Worm (Caenorhabditis elegans) whole organism, L4 larva: ENCODE results near the gene srh-276.

Experiments used
- T20F7.1 ChIP-seq: fragments of 200-800 bp; sonication (Bioruptor generic); optimal IDR thresholded peaks from 2 replicates; lab custom pipeline; 2018; ENCODE audit warnings: mild to moderate bottlenecking, missing genetic modification characterization, missing compliant biosample characterization
- mdl-1 ChIP-seq, 2 experiments: fragments of 150-350 bp in 1 of 2; sonication (generic microtip) in 1 of 2; optimal IDR thresholded peaks; 2 replicates each; lab custom pipeline; 2014 to 2017; ENCODE audit warnings: missing biosample characterization in 2 of 2, missing genetic modification characterization in 2 of 2
- nhr-237 ChIP-seq: sonication (generic microtip); optimal IDR thresholded peaks from 2 replicates; lab custom pipeline; 2017; ENCODE audit warnings: missing biosample characterization, missing genetic modification characterization
- nhr-42 ChIP-seq: fragments of 200-800 bp; sonication (Bioruptor generic); IDR thresholded peaks from 2 replicates; pipeline ENCODE4 v1.3.6; 2022; ENCODE audit warnings: missing genetic modification characterization, missing compliant biosample characterization
- pqm-1 ChIP-seq: sonication (generic microtip); optimal IDR thresholded peaks from 2 replicates; lab custom pipeline; 2017; ENCODE audit warnings: missing biosample characterization, missing genetic modification characterization
- snpc-4 ChIP-seq: fragments of 150-350 bp; optimal IDR thresholded peaks from 2 replicates; lab custom pipeline; 2014; ENCODE audit warnings: missing biosample characterization, missing genetic modification characterization
- unc-39 ChIP-seq: sonication (generic microtip); optimal IDR thresholded peaks from 2 replicates; lab custom pipeline; 2017; ENCODE audit warnings: missing biosample characterization, missing genetic modification characterization
- unc-62 ChIP-seq, 3 experiments: fragments of 150-350 bp in 1 of 3; sonication (generic microtip); optimal IDR thresholded peaks in 2 of 3; peaks in 1 of 3; 1 replicate in 1 of 3; 2 replicates in 2 of 3; lab custom pipeline; 2014 to 2017; ENCODE audit warnings: missing biosample characterization in 3 of 3, missing genetic modification characterization in 3 of 3, missing genetic modification reagents in 3 of 3, missing genotype in 1 of 3
- ztf-11 ChIP-seq: fragments of 150-350 bp; optimal IDR thresholded peaks from 2 replicates; lab custom pipeline; 2014; ENCODE audit warnings: missing biosample characterization, missing genetic modification characterization

DNA sequence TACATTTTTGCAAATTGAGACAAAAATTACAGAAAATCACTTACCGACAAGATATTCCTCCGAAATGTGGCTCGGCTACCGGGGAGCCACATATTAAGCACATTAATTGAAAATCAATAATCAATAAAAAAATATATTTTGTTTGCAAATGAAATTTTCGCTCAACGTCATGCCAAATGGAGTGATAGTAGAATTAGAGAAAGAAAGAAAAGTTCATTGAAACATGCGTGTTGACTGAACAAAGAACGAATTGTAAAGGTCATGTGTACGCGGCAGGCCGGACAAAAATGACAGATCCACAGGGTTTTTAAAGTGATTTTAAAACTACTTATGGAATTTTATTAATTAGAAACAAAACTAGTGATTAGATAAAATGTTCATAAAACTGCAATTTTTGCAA is 45.6 kb upstream of the srh-276 start:
- no peak for TF ChIP-seq pqm-1 (tag; lab: Kevin White, UChicago)
- TF ChIP-seq T20F7.1 (GFP tag; lab: Kevin White, UChicago), result no peak
- no peak for TF ChIP-seq unc-39
- TF ChIP-seq nhr-42 (GFP tag; lab: Robert Waterston, UW), result no peak
- peak in 1 of 2 experiments; percentile 3 for TF ChIP-seq mdl-1 (tag; optimal IDR thresholded peaks at IDR 0.05; lab: Kevin White, UChicago)
- TF ChIP-seq ztf-11 (tag; lab: Kevin White, UChicago), result no peak
- TF ChIP-seq nhr-237, result no peak
- no peak for TF ChIP-seq snpc-4 (tag; lab: Kevin White, UChicago)
- TF ChIP-seq unc-62 (GFP tag; optimal IDR thresholded peaks at IDR 0.05 in 1 of 2; lab: Kevin White, UChicago), result no peak
- TF ChIP-seq unc-62 (tag; optimal IDR thresholded peaks at IDR 0.05; lab: Kevin White, UChicago), result no peak
